Fruit fly (Drosophila melanogaster) whole organism, prepupa: ENCODE measurements around the gene CG15418.

Source experiments
- Blimp-1 ChIP-seq: fragments of 200-800 bp; sonication (Bioruptor generic); optimal IDR thresholded peaks from 3 replicates; lab custom pipeline; 2017; ENCODE audit warnings: missing biosample characterization, missing genetic modification characterization, mild to moderate bottlenecking, moderate library complexity, missing genetic modification reagents
- CG10631 ChIP-seq: fragments of 200-800 bp; sonication (Bioruptor generic); optimal IDR thresholded peaks from 2 replicates; lab custom pipeline; 2016; ENCODE audit warnings: missing biosample characterization, missing genetic modification characterization
- CG15336 ChIP-seq: fragments of 200-800 bp; sonication (Bioruptor generic); IDR thresholded peaks from 2 replicates; pipeline ENCODE4 v1.3.6; 2022; ENCODE audit warnings: missing biosample characterization, missing genetic modification characterization
- CG1621 ChIP-seq: fragments of 200-800 bp; sonication (Bioruptor generic); optimal IDR thresholded peaks from 3 replicates; lab custom pipeline; 2018; ENCODE audit warnings: missing biosample characterization, mild to moderate bottlenecking, missing genetic modification characterization
- CG3032 ChIP-seq: fragments of 200-800 bp; optimal IDR thresholded peaks from 2 replicates; lab custom pipeline; 2019; ENCODE audit warnings: missing biosample characterization, mild to moderate bottlenecking, missing genetic modification characterization, moderate library complexity
- CG31627 ChIP-seq: fragments of 200-800 bp; sonication (Bioruptor generic); optimal IDR thresholded peaks from 3 replicates; lab custom pipeline; 2016; ENCODE audit warnings: missing biosample characterization, missing genetic modification characterization
- CG3919 ChIP-seq: fragments of 200-800 bp; sonication (Bioruptor generic); optimal IDR thresholded peaks from 3 replicates; lab custom pipeline; 2016; ENCODE audit warnings: missing biosample characterization, missing genetic modification characterization
- CG6163 ChIP-seq: fragments of 200-800 bp; sonication (Bioruptor generic); IDR thresholded peaks from 3 replicates; pipeline ENCODE4 v1.3.6; 2022; ENCODE audit warnings: missing biosample characterization, missing genetic modification characterization
- CG6276 ChIP-seq: fragments of 200-800 bp; sonication (Bioruptor generic); optimal IDR thresholded peaks from 2 replicates; lab custom pipeline; 2017; ENCODE audit warnings: missing biosample characterization, mild to moderate bottlenecking, missing genetic modification characterization
- CG6808 ChIP-seq: fragments of 200-800 bp; sonication (Bioruptor generic); optimal IDR thresholded peaks from 3 replicates; lab custom pipeline; 2017; ENCODE audit warnings: missing biosample characterization, missing genetic modification characterization, mild to moderate bottlenecking, moderate library complexity, missing genetic modification reagents
- CG6854 ChIP-seq: fragments of 200-800 bp; sonication (Bioruptor generic); optimal IDR thresholded peaks from 2 replicates; lab custom pipeline; 2017; ENCODE audit warnings: missing biosample characterization, mild to moderate bottlenecking, missing genetic modification characterization
- CG8119 ChIP-seq: fragments of 200-800 bp; sonication (Bioruptor generic); IDR thresholded peaks from 3 replicates; pipeline ENCODE4 v1.3.6; 2022; ENCODE audit warnings: missing biosample characterization, missing genetic modification characterization
- CG8632 ChIP-seq: fragments of 200-800 bp; sonication (Bioruptor generic); optimal IDR thresholded peaks from 3 replicates; lab custom pipeline; 2016; ENCODE audit warnings: missing biosample characterization, missing genetic modification characterization
- Eip75B ChIP-seq: fragments of 200-800 bp; sonication (Bioruptor generic); optimal IDR thresholded peaks from 3 replicates; lab custom pipeline; 2016; ENCODE audit warnings: missing biosample characterization, missing genetic modification characterization
- Eip93F ChIP-seq: fragments of 200-800 bp; sonication (Bioruptor generic); optimal IDR thresholded peaks from 2 replicates; lab custom pipeline; 2016; ENCODE audit warnings: missing biosample characterization, mild to moderate bottlenecking, missing genetic modification characterization
- Ets96B ChIP-seq: fragments of 200-800 bp; optimal IDR thresholded peaks from 2 replicates; lab custom pipeline; 2019; ENCODE audit warnings: missing biosample characterization, mild to moderate bottlenecking, missing genetic modification characterization, moderate library complexity
- Hr38 ChIP-seq: sonication (Bioruptor generic); optimal IDR thresholded peaks from 2 replicates; lab custom pipeline; 2016; ENCODE audit warnings: missing biosample characterization, missing genetic modification characterization
- Hr39 ChIP-seq: fragments of 200-800 bp; sonication (Bioruptor generic); optimal IDR thresholded peaks from 2 replicates; lab custom pipeline; 2016; ENCODE audit warnings: missing biosample characterization, missing genetic modification characterization
- Met ChIP-seq: fragments of 200-800 bp; sonication (Bioruptor generic); optimal IDR thresholded peaks from 3 replicates; lab custom pipeline; 2016; ENCODE audit warnings: missing biosample characterization, missing genetic modification characterization
- Smox ChIP-seq: fragments of 200-800 bp; sonication (Bioruptor generic); optimal IDR thresholded peaks from 3 replicates; lab custom pipeline; 2016; ENCODE audit warnings: missing biosample characterization, missing genetic modification characterization
- Sox15 ChIP-seq: fragments of 200-800 bp; sonication (Bioruptor generic); optimal IDR thresholded peaks from 3 replicates; lab custom pipeline; 2016; ENCODE audit warnings: missing biosample characterization, missing genetic modification characterization
- dsx ChIP-seq: fragments of 200-800 bp; optimal IDR thresholded peaks from 3 replicates; lab custom pipeline; 2019; ENCODE audit warnings: missing biosample characterization, mild to moderate bottlenecking, missing genetic modification characterization, moderate library complexity; ENCODE audit not compliant: poor library complexity, severe bottlenecking
- fd85E ChIP-seq: fragments of 200-800 bp; sonication (Bioruptor generic); optimal IDR thresholded peaks from 3 replicates; lab custom pipeline; 2016; ENCODE audit warnings: missing biosample characterization, missing genetic modification characterization
- lz ChIP-seq: fragments of 200-800 bp; sonication (Bioruptor generic); optimal IDR thresholded peaks from 3 replicates; lab custom pipeline; 2016; ENCODE audit warnings: missing biosample characterization, missing genetic modification characterization
- salr ChIP-seq, 2 experiments: fragments of 200-800 bp; sonication (Bioruptor generic); optimal IDR thresholded peaks; 3 replicates each; lab custom pipeline; 2016 to 2018; ENCODE audit warnings: missing biosample characterization in 2 of 2, missing genetic modification characterization in 2 of 2, mild to moderate bottlenecking in 1 of 2
- svp ChIP-seq: fragments of 200-800 bp; sonication (Bioruptor generic); peaks from one replicate; lab custom pipeline; 2016; ENCODE audit warnings: missing biosample characterization, missing genetic modification characterization
- vri ChIP-seq: fragments of 200-800 bp; sonication (Bioruptor generic); optimal IDR thresholded peaks from 3 replicates; lab custom pipeline; 2016; ENCODE audit warnings: missing biosample characterization, mild to moderate bottlenecking, missing genetic modification characterization

Gene CG15418

DNA sequence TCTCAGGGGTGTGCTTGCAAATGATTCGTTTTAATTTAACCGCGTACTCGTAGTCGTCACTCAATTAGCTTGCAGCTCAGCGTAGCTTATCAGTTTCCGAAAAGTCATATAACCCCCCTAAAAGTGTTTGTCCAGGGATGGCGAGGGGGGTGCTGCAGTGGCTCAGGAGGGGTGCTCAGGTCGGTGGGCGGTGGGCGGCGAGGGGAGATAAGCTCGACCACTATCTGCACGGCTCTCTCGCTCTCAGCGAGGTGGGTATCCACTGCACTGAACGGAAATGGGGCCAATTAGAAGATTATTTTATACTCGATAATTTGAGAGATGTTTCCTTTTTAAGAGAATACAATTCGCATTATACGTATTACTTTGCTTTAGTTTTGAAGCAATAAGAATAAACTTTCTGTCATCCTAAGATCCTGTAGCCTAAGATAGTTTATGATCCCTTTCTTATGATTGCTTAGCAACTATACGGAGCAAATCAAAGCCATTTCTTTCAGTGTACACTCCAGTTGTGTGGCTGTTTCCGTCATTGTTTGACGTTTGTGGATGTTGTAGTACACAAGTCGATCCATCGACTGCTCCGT lies 48.2 kb downstream of the CG15418 start (continued):
- peak; percentile 87 for TF ChIP-seq svp (GFP tag; lab: Kevin White, UChicago)
- no peak for TF ChIP-seq CG6854 (GFP tag; lab: Kevin White, UChicago)
- peak; percentile 35 for TF ChIP-seq Blimp-1 (GFP tag; lab: Kevin White, UChicago)
- no peak for TF ChIP-seq Hr38 (GFP tag; lab: Kevin White, UChicago)
- TF ChIP-seq Hr39 (GFP tag; lab: Kevin White, UChicago): peak; percentile 71
- TF ChIP-seq CG6808 (GFP tag; lab: Kevin White, UChicago): no peak
- peak; percentile 55 for TF ChIP-seq lz (GFP tag; lab: Kevin White, UChicago)
- TF ChIP-seq CG6276: no peak
- TF ChIP-seq CG3919: peak; percentile 27
- TF ChIP-seq CG3032: peak; percentile 50
- TF ChIP-seq CG1621 (tag; lab: Kevin White, UChicago): no peak
- TF ChIP-seq CG8119 (GFP tag; lab: Robert Waterston, UW): peak; percentile 63

DNA sequence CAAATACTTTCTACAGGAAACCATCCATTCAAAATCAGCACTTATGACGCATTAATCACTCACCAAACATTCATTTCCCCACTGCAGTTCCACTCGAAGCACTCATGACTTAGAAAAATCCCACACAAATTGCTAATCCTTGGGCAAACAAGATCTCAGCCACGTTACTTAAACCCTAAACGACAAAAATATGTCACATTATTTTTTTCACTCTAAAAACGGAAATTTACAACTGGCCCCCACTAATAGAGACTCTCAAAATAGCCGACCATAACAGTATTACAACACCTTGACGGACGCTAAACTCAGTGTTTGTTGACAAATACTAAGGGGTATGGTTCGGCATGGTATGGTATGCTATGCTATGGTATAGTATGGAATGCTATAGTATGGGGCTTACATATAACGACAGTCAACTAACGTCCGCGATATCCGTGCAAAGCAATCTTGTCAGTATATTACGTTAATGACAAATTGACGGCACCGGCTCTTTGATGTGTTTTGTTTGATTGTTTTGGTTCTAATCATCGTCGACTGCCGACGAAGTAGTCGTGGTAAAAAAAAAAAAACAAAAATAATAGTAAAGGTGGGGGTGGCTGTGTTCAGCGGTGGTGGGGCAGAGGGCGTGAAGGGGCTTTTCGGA lies 48.9 kb downstream of the CG15418 start:
- TF ChIP-seq CG10631 (GFP tag; lab: Kevin White, UChicago): no peak
- TF ChIP-seq Eip93F (GFP tag; lab: Kevin White, UChicago): no peak

DNA sequence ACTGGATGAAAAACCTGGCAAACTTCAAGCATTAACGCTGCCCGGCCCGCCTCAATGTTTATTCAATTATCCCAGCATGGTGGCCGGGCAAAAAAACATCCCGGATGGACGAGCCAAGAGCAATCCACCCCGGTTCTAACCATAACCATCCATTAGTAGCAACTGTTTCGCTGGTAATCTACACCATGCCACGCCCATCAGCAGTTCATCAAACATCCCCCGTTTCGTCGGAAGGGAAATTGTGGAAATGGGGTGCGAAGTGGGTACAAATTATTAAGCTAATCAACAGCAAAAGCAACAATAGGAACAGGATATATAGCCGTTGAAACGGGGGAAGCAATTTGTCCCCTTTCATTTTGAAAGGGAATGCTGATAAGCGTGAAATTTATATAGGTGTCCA lies 50.0 kb downstream of the CG15418 start:
- TF ChIP-seq CG6854 (GFP tag; lab: Kevin White, UChicago): no peak
- TF ChIP-seq CG8632 (GFP tag; lab: Kevin White, UChicago): no peak
- TF ChIP-seq CG8119 (GFP tag; lab: Robert Waterston, UW): no peak
- TF ChIP-seq Sox15: no peak
- no peak for TF ChIP-seq CG15336
- no peak for TF ChIP-seq CG31627 (GFP tag; lab: Kevin White, UChicago)
- no peak for TF ChIP-seq salr (GFP tag; optimal IDR thresholded peaks at IDR 0.05; lab: Kevin White, UChicago)
- TF ChIP-seq Smox: no peak
- no peak for TF ChIP-seq Eip93F (GFP tag; lab: Kevin White, UChicago)
- no peak for TF ChIP-seq Met (GFP tag; lab: Kevin White, UChicago)
- no peak for TF ChIP-seq CG6163 (GFP tag; lab: Robert Waterston, UW)
- no peak for TF ChIP-seq dsx (GFP tag; lab: Kevin White, UChicago)
- no peak for TF ChIP-seq CG3919
- no peak for TF ChIP-seq vri
- no peak for TF ChIP-seq Eip75B (GFP tag; lab: Kevin White, UChicago)
- no peak for TF ChIP-seq fd85E
- no peak for TF ChIP-seq Ets96B (tag; lab: Kevin White, UChicago)
